Worm (Caenorhabditis elegans) whole organism, L2 larva: Measurements from ENCODE around the gene str-111.

Experiments
- R02D3.7 ChIP-seq: fragments of 150-350 bp; optimal IDR thresholded peaks from 2 replicates; lab custom pipeline; 2014; ENCODE audit warnings: missing biosample characterization, missing genetic modification characterization
- Y55F3AM.14 ChIP-seq: fragments of 200-800 bp; sonication (Bioruptor generic); optimal IDR thresholded peaks from 2 replicates; lab custom pipeline; 2018; ENCODE audit warnings: mild to moderate bottlenecking, missing genetic modification characterization, missing compliant biosample characterization
- ZK546.5 ChIP-seq: sonication (generic microtip); optimal IDR thresholded peaks from 2 replicates; lab custom pipeline; 2017; ENCODE audit warnings: missing biosample characterization, missing genetic modification characterization
- blmp-1 ChIP-seq: sonication (generic microtip); optimal IDR thresholded peaks from 2 replicates; lab custom pipeline; 2017; ENCODE audit warnings: missing genetic modification characterization, mild to moderate bottlenecking, missing compliant biosample characterization, antibody characterized with exemption, moderate library complexity; ENCODE audit not compliant: insufficient read depth
- ceh-16 ChIP-seq: fragments of 150-350 bp; optimal IDR thresholded peaks from 2 replicates; lab custom pipeline; 2014; ENCODE audit warnings: missing biosample characterization, missing genetic modification characterization
- crh-2 ChIP-seq: sonication (generic microtip); optimal IDR thresholded peaks from 2 replicates; lab custom pipeline; 2017; ENCODE audit warnings: missing biosample characterization, missing genetic modification characterization
- egl-27 ChIP-seq: sonication (generic microtip); optimal IDR thresholded peaks from 3 replicates; lab custom pipeline; 2017; ENCODE audit warnings: missing biosample characterization, missing genetic modification reagents, missing genetic modification characterization
- fos-1 ChIP-seq: fragments of 150-350 bp; optimal IDR thresholded peaks from 2 replicates; lab custom pipeline; 2014; ENCODE audit warnings: missing biosample characterization, missing genetic modification characterization
- lin-11 ChIP-seq: fragments of 150-350 bp; sonication (generic microtip); optimal IDR thresholded peaks from 2 replicates; lab custom pipeline; 2014; ENCODE audit warnings: missing biosample characterization, missing genetic modification characterization, inconsistent platforms, mixed read lengths
- lin-39 ChIP-seq: fragments of 150-350 bp; optimal IDR thresholded peaks from 2 replicates; lab custom pipeline; 2014; ENCODE audit warnings: missing biosample characterization, missing genetic modification reagents, missing genetic modification characterization
- mab-5 ChIP-seq: fragments of 150-350 bp; optimal IDR thresholded peaks from 2 replicates; lab custom pipeline; 2014; ENCODE audit warnings: missing biosample characterization, missing genetic modification characterization
- mdl-1 ChIP-seq, 2 experiments: fragments of 150-350 bp in 1 of 2; sonication (generic microtip) in 1 of 2; optimal IDR thresholded peaks; 2 replicates each; lab custom pipeline; 2017; ENCODE audit warnings: missing biosample characterization in 2 of 2, missing genetic modification characterization in 2 of 2
- nhr-11 ChIP-seq: fragments of 150-350 bp; optimal IDR thresholded peaks from 2 replicates; lab custom pipeline; 2014; ENCODE audit warnings: missing biosample characterization, missing genetic modification characterization
- nhr-21 ChIP-seq: fragments of 150-350 bp; optimal IDR thresholded peaks from 2 replicates; lab custom pipeline; 2014; ENCODE audit warnings: missing biosample characterization, missing genetic modification characterization
- nhr-23 ChIP-seq: fragments of 150-350 bp; optimal IDR thresholded peaks from 2 replicates; lab custom pipeline; 2014; ENCODE audit warnings: missing biosample characterization, missing genetic modification reagents, missing genetic modification characterization
- nhr-77 ChIP-seq: fragments of 150-350 bp; optimal IDR thresholded peaks from 2 replicates; lab custom pipeline; 2014; ENCODE audit warnings: missing biosample characterization, missing genetic modification characterization
- peb-1 ChIP-seq: fragments of 150-350 bp; optimal IDR thresholded peaks from 2 replicates; lab custom pipeline; 2014; ENCODE audit warnings: missing biosample characterization, missing genetic modification characterization
- sem-4 ChIP-seq: fragments of 150-350 bp; optimal IDR thresholded peaks from 2 replicates; lab custom pipeline; 2014; ENCODE audit warnings: missing biosample characterization, missing genetic modification reagents, missing genetic modification characterization
- sma-9 ChIP-seq, 2 experiments: fragments of 150-350 bp in 1 of 2; sonication (generic microtip) in 1 of 2; optimal IDR thresholded peaks; 2 replicates each; lab custom pipeline; 2014 to 2016; ENCODE audit warnings: missing genetic modification characterization in 2 of 2, mild to moderate bottlenecking in 1 of 2, missing biosample characterization in 1 of 2, missing compliant biosample characterization in 1 of 2, missing genetic modification reagents in 1 of 2, moderate library complexity in 1 of 2
- snpc-4 ChIP-seq: fragments of 150-350 bp; optimal IDR thresholded peaks from 2 replicates; lab custom pipeline; 2014; ENCODE audit warnings: missing biosample characterization, missing genetic modification characterization
- unc-39 ChIP-seq: fragments of 150-350 bp; optimal IDR thresholded peaks from 2 replicates; lab custom pipeline; 2014; ENCODE audit warnings: missing biosample characterization, missing genetic modification characterization
- unc-55 ChIP-seq: fragments of 150-350 bp; sonication (generic microtip); optimal IDR thresholded peaks from 3 replicates; lab custom pipeline; 2014; ENCODE audit warnings: missing biosample characterization, missing genetic modification reagents, missing genetic modification characterization
- ztf-1 ChIP-seq: fragments of 200-800 bp; sonication (Bioruptor generic); conservative IDR thresholded peaks from 2 replicates; pipeline ENCODE4 v1.3.6; 2022; ENCODE audit warnings: missing genetic modification characterization, missing compliant biosample characterization

str-111 gene

DNA sequence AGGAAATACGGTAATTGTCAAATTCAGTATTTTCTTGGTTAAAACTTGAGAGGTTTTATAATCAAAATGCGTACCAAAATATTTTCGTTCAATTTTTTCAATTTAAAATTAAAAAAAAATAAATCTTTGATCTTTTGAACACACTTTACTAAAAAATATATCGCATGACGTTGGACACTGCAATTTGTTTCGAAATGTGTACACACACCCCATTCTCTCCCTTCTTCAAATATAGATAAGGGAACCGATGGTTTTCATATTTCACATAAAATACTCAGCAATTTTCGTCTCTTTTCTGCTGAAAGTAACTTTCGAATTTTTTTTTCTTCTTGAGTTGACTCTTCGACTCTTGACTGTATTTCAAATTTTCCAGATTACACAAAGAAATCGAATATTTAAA, 47.5 kb downstream of the str-111 start:
- TF ChIP-seq mab-5 (tag; lab: Kevin White, UChicago) (no peak), ceh-16 (no peak), crh-2 (no peak), snpc-4 (tag; lab: Kevin White, UChicago) (no peak), fos-1 (tag; lab: Kevin White, UChicago) (peak; percentile 24)

DNA sequence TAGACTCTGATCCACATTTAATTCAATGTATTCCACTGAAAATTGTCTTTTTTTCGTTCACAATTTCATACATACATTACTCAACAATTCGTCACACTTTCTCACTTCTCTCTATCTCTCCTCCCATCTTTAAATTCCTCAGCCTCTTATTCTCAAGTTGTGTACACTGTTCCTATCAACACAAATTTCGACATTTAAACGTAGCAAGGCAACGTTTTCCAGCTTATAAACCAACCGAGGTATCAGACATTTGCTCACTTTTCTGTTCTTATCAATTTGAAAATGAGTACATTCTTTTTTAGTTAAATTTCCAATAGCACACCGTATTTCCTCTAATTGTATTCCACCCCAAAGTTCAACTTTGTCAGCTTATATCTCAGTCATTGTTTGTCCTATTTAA, 48.0 kb downstream of the str-111 start, which contains the start of gene skr-3:
skr-3 (plus strand) TSS at position 163 of the 400 bp plus-strand sequence.
- TF ChIP-seq mab-5 (tag; lab: Kevin White, UChicago), result no peak
- TF ChIP-seq nhr-77, result no peak
- no peak for TF ChIP-seq crh-2
- TF ChIP-seq lin-11 (tag; lab: Kevin White, UChicago), result no peak
- TF ChIP-seq ceh-16, result no peak
- no peak for TF ChIP-seq egl-27 (tag; lab: Kevin White, UChicago)
- TF ChIP-seq lin-39, result no peak
- no peak for TF ChIP-seq peb-1 (tag; lab: Kevin White, UChicago)
- TF ChIP-seq nhr-23, result no peak
- no peak for TF ChIP-seq sem-4 (tag; lab: Kevin White, UChicago)
- peak; percentile 38 for TF ChIP-seq sma-9 (GFP tag; optimal IDR thresholded peaks at IDR 0.05; lab: Kevin White, UChicago)
- no peak for TF ChIP-seq sma-9 (tag; optimal IDR thresholded peaks at IDR 0.05; lab: Kevin White, UChicago)
- TF ChIP-seq fos-1 (tag; lab: Kevin White, UChicago), result peak; percentile 71

DNA sequence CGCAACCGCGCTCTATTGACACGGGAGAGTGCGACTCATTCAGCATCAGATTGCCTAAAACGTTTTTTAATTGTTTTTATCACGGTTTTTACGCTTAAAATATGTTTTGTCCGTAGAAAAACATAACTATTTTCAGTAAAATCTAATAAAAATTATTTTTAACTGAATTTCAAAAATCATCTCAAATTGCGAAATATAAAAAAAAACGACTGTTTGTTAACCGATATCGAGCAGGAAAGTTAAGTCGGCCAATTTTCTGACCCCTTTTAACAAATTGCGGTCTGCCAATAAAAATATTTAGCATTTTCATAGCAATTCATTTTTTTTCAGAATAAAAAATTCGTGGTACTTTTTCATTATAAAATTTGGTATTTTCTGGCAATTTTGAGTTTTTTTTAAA, 48.4 kb downstream of the str-111 start:
- TF ChIP-seq mdl-1 (tag; optimal IDR thresholded peaks at IDR 0.05; lab: Kevin White, UChicago), result no peak
- TF ChIP-seq nhr-11 (tag; lab: Kevin White, UChicago), result no peak
- TF ChIP-seq R02D3.7 (tag; lab: Kevin White, UChicago), result no peak
- TF ChIP-seq unc-55 (GFP tag; lab: Kevin White, UChicago), result no peak
- no peak for TF ChIP-seq unc-39 (tag; lab: Kevin White, UChicago)
- TF ChIP-seq ztf-1, result no peak
- TF ChIP-seq sma-9 (GFP tag; optimal IDR thresholded peaks at IDR 0.05; lab: Kevin White, UChicago), result no peak
- TF ChIP-seq sma-9 (tag; optimal IDR thresholded peaks at IDR 0.05; lab: Kevin White, UChicago), result no peak
- no peak for TF ChIP-seq nhr-21 (tag; lab: Kevin White, UChicago)
- TF ChIP-seq Y55F3AM.14 (GFP tag; lab: Kevin White, UChicago), result no peak
- TF ChIP-seq blmp-1 (tag; lab: Kevin White, UChicago), result no peak
- TF ChIP-seq, all 48 proteins: peak for 0

DNA sequence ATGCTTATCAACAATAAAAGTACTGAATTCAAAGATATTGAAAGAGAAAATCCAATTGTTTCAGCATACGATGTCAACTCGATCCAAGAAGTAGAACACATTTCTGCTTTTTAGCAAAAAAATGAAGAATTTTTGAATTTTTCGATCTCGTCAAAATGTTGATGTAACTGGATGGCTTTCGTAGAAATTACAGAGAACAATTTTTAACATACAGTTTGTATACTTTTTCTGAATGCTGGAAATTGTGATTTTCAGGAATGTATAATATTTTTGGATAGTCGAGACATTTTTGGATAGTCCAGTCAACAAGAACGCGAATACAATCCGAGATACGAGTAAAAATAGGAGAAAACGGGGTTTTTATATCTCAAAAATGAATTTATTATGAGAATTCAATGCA, 50.3 kb downstream of the str-111 start, which contains the start of gene str-103:
str-103 (minus strand) TSS at position 101 of the 400 bp plus-strand sequence.
- no peak for TF ChIP-seq nhr-23
- TF ChIP-seq ZK546.5 (tag; lab: Kevin White, UChicago), result no peak
- TF ChIP-seq ceh-16, result no peak
- no peak for TF ChIP-seq sem-4 (tag; lab: Kevin White, UChicago)
- no peak for TF ChIP-seq blmp-1 (tag; lab: Kevin White, UChicago)
